Worm (Caenorhabditis elegans) whole organism, L3 larva: ENCODE data around the gene F49H12.3.

ENCODE experiments used
- R02D3.7 ChIP-seq: fragments of 150-350 bp; optimal IDR thresholded peaks from 2 replicates; lab custom pipeline; 2014; ENCODE audit warnings: missing biosample characterization, missing genetic modification characterization
- aly-2 ChIP-seq: fragments of 150-350 bp; optimal IDR thresholded peaks from 2 replicates; lab custom pipeline; 2014; ENCODE audit warnings: missing biosample characterization, missing genetic modification characterization
- ceh-16 ChIP-seq: sonication (generic microtip); optimal IDR thresholded peaks from 2 replicates; lab custom pipeline; 2017; ENCODE audit warnings: missing biosample characterization, missing genetic modification characterization
- ceh-28 ChIP-seq: fragments of 150-350 bp; optimal IDR thresholded peaks from 2 replicates; lab custom pipeline; 2014; ENCODE audit warnings: missing biosample characterization, missing genetic modification reagents, missing genetic modification characterization
- ceh-82 ChIP-seq: fragments of 150-350 bp; optimal IDR thresholded peaks from 2 replicates; lab custom pipeline; 2014; ENCODE audit warnings: missing biosample characterization, missing genetic modification characterization
- daf-12 ChIP-seq: fragments of 150-350 bp; optimal IDR thresholded peaks from 2 replicates; lab custom pipeline; 2014; ENCODE audit warnings: missing biosample characterization, missing genetic modification reagents, missing genetic modification characterization
- egl-5 ChIP-seq: fragments of 150-350 bp; optimal IDR thresholded peaks from 2 replicates; lab custom pipeline; 2017; ENCODE audit warnings: missing biosample characterization, missing genetic modification reagents, missing genetic modification characterization, inconsistent platforms
- elt-1 ChIP-seq: fragments of 150-350 bp; optimal IDR thresholded peaks from 2 replicates; lab custom pipeline; 2014; ENCODE audit warnings: missing biosample characterization, missing genetic modification characterization
- elt-2 ChIP-seq: sonication (generic microtip); optimal IDR thresholded peaks from 2 replicates; lab custom pipeline; 2016; ENCODE audit warnings: missing genetic modification reagents, mild to moderate bottlenecking, missing genetic modification characterization, missing compliant biosample characterization
- eor-1 ChIP-seq, 2 experiments: fragments of 150-350 bp; optimal IDR thresholded peaks; 2 replicates each; lab custom pipeline; 2014 to 2018; ENCODE audit warnings: missing biosample characterization in 2 of 2, missing genetic modification characterization in 2 of 2
- fkh-2 ChIP-seq: fragments of 150-350 bp; optimal IDR thresholded peaks from 2 replicates; lab custom pipeline; 2014; ENCODE audit warnings: missing biosample characterization, missing genetic modification reagents, missing genetic modification characterization
- hmg-11 ChIP-seq: sonication (generic microtip); optimal IDR thresholded peaks from 2 replicates; lab custom pipeline; 2016; ENCODE audit warnings: missing genetic modification characterization, missing compliant biosample characterization
- jun-1 ChIP-seq: fragments of 150-350 bp; optimal IDR thresholded peaks from 2 replicates; lab custom pipeline; 2014; ENCODE audit warnings: missing biosample characterization, missing genetic modification reagents, missing genetic modification characterization
- lin-15B ChIP-seq: fragments of 150-350 bp; optimal IDR thresholded peaks from 2 replicates; lab custom pipeline; 2014; ENCODE audit warnings: missing biosample characterization, missing genetic modification characterization
- lin-39 ChIP-seq: fragments of 150-350 bp; optimal IDR thresholded peaks from 2 replicates; lab custom pipeline; 2018; ENCODE audit warnings: missing biosample characterization, missing genetic modification reagents, missing genetic modification characterization
- lsy-12 ChIP-seq: sonication (generic microtip); optimal IDR thresholded peaks from 2 replicates; lab custom pipeline; 2016; ENCODE audit warnings: mild to moderate bottlenecking, missing genetic modification characterization, missing compliant biosample characterization
- mdl-1 ChIP-seq: fragments of 150-350 bp; optimal IDR thresholded peaks from 2 replicates; lab custom pipeline; 2014; ENCODE audit warnings: missing biosample characterization, missing genetic modification characterization
- mml-1 ChIP-seq: fragments of 150-350 bp; sonication (generic microtip); optimal IDR thresholded peaks from 3 replicates; lab custom pipeline; 2014; ENCODE audit warnings: missing biosample characterization, missing genetic modification characterization
- nfya-1 ChIP-seq: sonication (generic microtip); optimal IDR thresholded peaks from 2 replicates; lab custom pipeline; 2017; ENCODE audit warnings: missing genetic modification characterization, mild to moderate bottlenecking, missing compliant biosample characterization, antibody characterized with exemption, moderate library complexity; ENCODE audit not compliant: insufficient read depth
- nhr-23 ChIP-seq: fragments of 150-350 bp; optimal IDR thresholded peaks from 2 replicates; lab custom pipeline; 2014; ENCODE audit warnings: missing biosample characterization, missing genetic modification reagents, missing genetic modification characterization
- nhr-25 ChIP-seq: sonication (generic microtip); optimal IDR thresholded peaks from 2 replicates; lab custom pipeline; 2017; ENCODE audit warnings: missing biosample characterization, missing genetic modification characterization
- nhr-43 ChIP-seq: sonication (generic microtip); optimal IDR thresholded peaks from 2 replicates; lab custom pipeline; 2016; ENCODE audit warnings: mild to moderate bottlenecking, missing genetic modification characterization, missing compliant biosample characterization; ENCODE audit not compliant: poor library complexity, severe bottlenecking
- pha-4 ChIP-seq: fragments of 150-350 bp; optimal IDR thresholded peaks from 2 replicates; lab custom pipeline; 2014; ENCODE audit warnings: missing biosample characterization, missing genetic modification reagents, missing genetic modification characterization
- pqm-1 ChIP-seq: fragments of 150-350 bp; optimal IDR thresholded peaks from 2 replicates; lab custom pipeline; 2017; ENCODE audit warnings: missing biosample characterization, missing genetic modification characterization, inconsistent platforms
- sea-2 ChIP-seq: fragments of 150-350 bp; sonication (generic microtip); optimal IDR thresholded peaks from 4 replicates; lab custom pipeline; 2014; ENCODE audit warnings: missing biosample characterization, missing genetic modification reagents, missing genetic modification characterization
- skn-1 ChIP-seq: fragments of 150-350 bp; optimal IDR thresholded peaks from 2 replicates; lab custom pipeline; 2014; ENCODE audit warnings: missing biosample characterization, missing genetic modification characterization
- snpc-4 ChIP-seq: fragments of 150-350 bp; optimal IDR thresholded peaks from 2 replicates; lab custom pipeline; 2014; ENCODE audit warnings: missing biosample characterization, missing genetic modification characterization
- tbx-2 ChIP-seq: sonication (generic microtip); optimal IDR thresholded peaks from 2 replicates; lab custom pipeline; 2016; ENCODE audit warnings: mild to moderate bottlenecking, missing genetic modification characterization, missing compliant biosample characterization
- unc-39 ChIP-seq: sonication (generic microtip); optimal IDR thresholded peaks from 4 replicates; lab custom pipeline; 2017; ENCODE audit warnings: missing biosample characterization, missing genetic modification characterization
- unc-62 ChIP-seq: fragments of 150-350 bp; sonication (generic microtip); optimal IDR thresholded peaks from 4 replicates; lab custom pipeline; 2014; ENCODE audit warnings: missing biosample characterization, missing genetic modification reagents, missing genetic modification characterization
- zag-1 ChIP-seq: fragments of 150-350 bp; optimal IDR thresholded peaks from 2 replicates; lab custom pipeline; 2014; ENCODE audit warnings: missing biosample characterization, missing genetic modification characterization
- ztf-11 ChIP-seq: fragments of 150-350 bp; optimal IDR thresholded peaks from 2 replicates; lab custom pipeline; 2014; ENCODE audit warnings: missing biosample characterization, missing genetic modification characterization

The F49H12.3 gene

DNA sequence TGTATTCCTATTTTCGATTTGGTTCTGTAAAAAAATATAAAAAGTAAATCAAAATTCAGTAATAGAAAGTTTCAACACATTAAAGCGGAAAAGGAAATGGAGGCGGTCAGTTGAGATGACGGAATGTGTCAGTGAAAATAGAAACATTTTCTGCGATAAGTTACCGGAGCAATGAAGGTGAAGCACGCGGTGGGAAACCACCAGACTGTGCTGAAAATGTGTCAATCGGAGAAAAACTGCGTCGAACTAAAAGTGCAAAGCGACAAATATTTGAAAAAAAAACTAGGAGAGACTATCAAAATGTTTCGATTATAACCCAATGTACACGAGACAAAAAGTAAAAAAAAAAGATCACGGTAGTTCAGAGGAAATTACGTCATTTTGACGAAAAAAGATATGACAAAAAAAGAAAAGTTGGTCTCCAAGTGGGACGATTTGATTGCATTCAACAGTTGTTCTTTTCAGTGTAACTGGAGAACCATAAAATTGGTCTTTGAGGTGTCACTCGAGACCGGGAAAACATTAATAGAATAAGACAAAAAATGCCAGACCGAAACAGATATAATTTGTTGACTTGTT, 13.7 kb upstream of the F49H12.3 start, which contains the start of gene acl-4:
Gene acl-4, minus strand, starts transcription at position 27 of the 579 bp plus-strand sequence.
- TF ChIP-seq jun-1 (tag; lab: Kevin White, UChicago), result peak; percentile 16
- TF ChIP-seq elt-2, result peak; percentile 9
- no peak for TF ChIP-seq ceh-82 (tag; lab: Kevin White, UChicago)

ce11 chrX:2071392-2072001, 12.7 kb upstream of the F49H12.3 start:
- peak; percentile 4 for TF ChIP-seq pqm-1 (tag; lab: Kevin White, UChicago)
- TF ChIP-seq nfya-1 (tag; lab: Kevin White, UChicago), result peak; percentile 72
- TF ChIP-seq nhr-43, result peak; percentile 24
- peak; percentile 68 for TF ChIP-seq elt-2
- TF ChIP-seq pha-4 (tag; lab: Kevin White, UChicago), result peak; percentile 69
- TF ChIP-seq jun-1 (tag; lab: Kevin White, UChicago), result peak; percentile 39
- peak; percentile 81 for TF ChIP-seq hmg-11
- peak; percentile 55 for TF ChIP-seq mdl-1 (tag; lab: Kevin White, UChicago)
- peak; percentile 41 for TF ChIP-seq skn-1
- TF ChIP-seq lin-15B (tag; lab: Kevin White, UChicago), result peak; percentile 26
- TF ChIP-seq elt-1 (tag; lab: Kevin White, UChicago), result peak; percentile 38
- TF ChIP-seq tbx-2 (tag; lab: Kevin White, UChicago), result peak; percentile 26
- TF ChIP-seq ceh-82 (tag; lab: Kevin White, UChicago), result no peak
- TF ChIP-seq snpc-4 (tag; lab: Kevin White, UChicago), result peak; percentile 10
- TF ChIP-seq lin-39 (tag; lab: Kevin White, UChicago), result peak; percentile 77
- TF ChIP-seq fkh-2, result no peak
- peak; percentile 66 for TF ChIP-seq lsy-12
- no peak for TF ChIP-seq mml-1 (tag; lab: Kevin White, UChicago)
- TF ChIP-seq nhr-23 (tag; lab: Kevin White, UChicago), result peak; percentile 71
- no peak for TF ChIP-seq unc-39 (tag; lab: Kevin White, UChicago)
- TF ChIP-seq ceh-28, result no peak
- TF ChIP-seq sea-2 (GFP tag; lab: Kevin White, UChicago), result no peak
- peak; percentile 88 for TF ChIP-seq nhr-25 (tag; lab: Kevin White, UChicago)

DNA sequence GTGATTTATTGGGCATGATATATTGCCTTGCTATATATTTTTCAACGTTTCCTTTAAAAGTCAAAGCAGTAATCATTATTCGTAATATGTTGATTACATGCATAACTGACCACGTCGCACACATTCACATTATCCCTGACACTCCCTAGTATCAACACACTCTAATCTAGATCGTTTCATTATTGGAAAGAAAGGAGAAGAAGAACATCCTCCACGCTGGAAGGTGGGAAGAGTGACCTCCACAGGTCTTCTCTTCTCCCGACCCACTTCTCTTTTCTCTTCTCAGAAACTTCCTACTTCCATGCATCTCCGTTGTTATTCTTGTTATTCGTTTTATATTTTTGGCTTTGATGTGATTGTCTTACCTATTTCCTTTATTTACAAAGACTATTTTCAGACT, 10.1 kb upstream of the F49H12.3 start, which contains the start of gene txdc-12.2:
Gene txdc-12.2, plus strand, starts transcription at position 396 of the 400 bp plus-strand sequence.
- TF ChIP-seq R02D3.7 (tag; lab: Kevin White, UChicago) (no peak), nhr-25 (tag; lab: Kevin White, UChicago) (peak; percentile 59), nhr-23 (tag; lab: Kevin White, UChicago) (peak; percentile 87), egl-5 (tag; lab: Kevin White, UChicago) (peak; percentile 20), zag-1 (tag; lab: Kevin White, UChicago) (no peak), fkh-2 (no peak)
- TF ChIP-seq, all 47 proteins: peak for 3

ce11 chrX:2075169-2075568, 9.0 kb upstream of the F49H12.3 start:
- TF ChIP-seq daf-12 (tag; lab: Kevin White, UChicago), result no peak
- TF ChIP-seq nhr-43, result no peak
- TF ChIP-seq lsy-12, result no peak
- peak; percentile 20 for TF ChIP-seq elt-1 (tag; lab: Kevin White, UChicago)
- no peak for TF ChIP-seq eor-1 (tag; optimal IDR thresholded peaks at IDR 0.05; lab: Kevin White, UChicago)

DNA sequence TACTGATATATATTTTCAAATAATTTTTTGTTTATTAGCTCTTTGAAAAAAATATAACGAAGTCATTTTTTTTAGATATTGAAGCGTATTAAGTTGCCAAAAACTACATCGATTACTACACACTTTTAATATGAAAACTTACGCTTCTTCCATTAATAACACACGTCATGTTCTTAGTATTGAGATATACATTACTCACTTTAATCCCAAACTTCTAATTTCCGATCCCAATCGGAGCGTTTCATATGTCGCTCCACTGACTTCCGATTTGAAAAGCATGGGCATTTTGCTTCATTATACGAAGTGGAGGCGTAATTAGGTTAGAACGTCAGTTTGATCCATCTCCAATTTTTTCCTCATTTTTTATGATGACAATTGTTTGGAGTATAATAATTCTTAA, 5.4 kb upstream of the F49H12.3 start:
- TF ChIP-seq fkh-2, result no peak
- TF ChIP-seq, all 47 proteins: peak for 0

ce11 chrX:2079536-2079935, 4.6 kb upstream of the F49H12.3 start, which contains the start of gene F49H12.4:
Gene F49H12.4 (plus strand): TSS chrX:2079836.
- TF ChIP-seq ceh-16 (tag; lab: Kevin White, UChicago) (no peak), pqm-1 (tag; lab: Kevin White, UChicago) (no peak), unc-39 (tag; lab: Kevin White, UChicago) (no peak), unc-62 (no peak), ztf-11 (tag; lab: Kevin White, UChicago) (no peak), aly-2 (tag; lab: Kevin White, UChicago) (no peak)
